Fruit fly (Drosophila melanogaster) whole organism, embryonic: ENCODE data around the gene Elp6.

Source experiments
- Adf1 ChIP-seq: fragments of 200-800 bp; sonication (Bioruptor generic); IDR thresholded peaks from 2 replicates; pipeline ENCODE4 v1.3.6; 2022; ENCODE audit warnings: missing biosample characterization, missing genetic modification characterization
- CG11504 ChIP-seq: fragments of 200-800 bp; sonication (Bioruptor generic); optimal IDR thresholded peaks from 3 replicates; lab custom pipeline; 2019; ENCODE audit warnings: missing biosample characterization, mild to moderate bottlenecking, missing genetic modification characterization, moderate library complexity
- CG11723 ChIP-seq: fragments of 200-800 bp; sonication (Bioruptor generic); optimal IDR thresholded peaks from 2 replicates; lab custom pipeline; 2017; ENCODE audit warnings: missing biosample characterization, mild to moderate bottlenecking, missing genetic modification characterization
- CG12155 ChIP-seq: fragments of 200-800 bp; sonication (Bioruptor generic); optimal IDR thresholded peaks from 3 replicates; lab custom pipeline; 2016; ENCODE audit warnings: missing biosample characterization, missing genetic modification characterization
- CG12744 ChIP-seq: fragments of 200-800 bp; sonication (Bioruptor generic); optimal IDR thresholded peaks from 2 replicates; lab custom pipeline; 2016; ENCODE audit warnings: missing biosample characterization, missing genetic modification characterization
- CG13123 ChIP-seq: fragments of 200-800 bp; sonication (Bioruptor generic); optimal IDR thresholded peaks from 2 replicates; lab custom pipeline; 2016; ENCODE audit warnings: missing biosample characterization, missing genetic modification characterization
- CG16779 ChIP-seq: fragments of 200-800 bp; sonication (Bioruptor generic); IDR thresholded peaks from 2 replicates; pipeline ENCODE4 v1.3.6; 2022; ENCODE audit warnings: missing biosample characterization, missing genetic modification characterization
- CG17186 ChIP-seq: fragments of 200-800 bp; sonication (Bioruptor generic); optimal IDR thresholded peaks from 3 replicates; lab custom pipeline; 2017; ENCODE audit warnings: missing biosample characterization, missing genetic modification reagents, missing genetic modification characterization
- CG17328 ChIP-seq: fragments of 200-800 bp; sonication (Bioruptor generic); IDR thresholded peaks from 2 replicates; pipeline ENCODE4 v1.3.6; 2022; ENCODE audit warnings: missing biosample characterization, missing genetic modification characterization
- CG17612 ChIP-seq: fragments of 200-800 bp; sonication (Bioruptor generic); IDR thresholded peaks from 2 replicates; pipeline ENCODE4 v1.3.6; 2022; ENCODE audit warnings: missing biosample characterization, missing genetic modification characterization
- CG17912 ChIP-seq: fragments of 200-800 bp; sonication (Bioruptor generic); optimal IDR thresholded peaks from 2 replicates; lab custom pipeline; 2018; ENCODE audit warnings: missing biosample characterization, mild to moderate bottlenecking, missing genetic modification characterization
- CG18011 ChIP-seq: fragments of 200-800 bp; sonication (Bioruptor generic); optimal IDR thresholded peaks from 2 replicates; lab custom pipeline; 2017; ENCODE audit warnings: missing biosample characterization, missing genetic modification characterization, mild to moderate bottlenecking, moderate library complexity, missing genotype
- CG18764 ChIP-seq: fragments of 200-800 bp; sonication (Bioruptor generic); optimal IDR thresholded peaks from 3 replicates; lab custom pipeline; 2016; ENCODE audit warnings: missing biosample characterization, missing genetic modification characterization
- CG2120 ChIP-seq: fragments of 200-800 bp; sonication (Bioruptor generic); optimal IDR thresholded peaks from 3 replicates; lab custom pipeline; 2016; ENCODE audit warnings: missing biosample characterization, missing genetic modification characterization
- CG30020 ChIP-seq: fragments of 200-800 bp; optimal IDR thresholded peaks from 2 replicates; lab custom pipeline; 2019; ENCODE audit warnings: missing biosample characterization, mild to moderate bottlenecking, missing genetic modification characterization, moderate library complexity
- CG32772 ChIP-seq: fragments of 200-800 bp; sonication (Bioruptor generic); IDR thresholded peaks from 2 replicates; pipeline ENCODE4 v1.3.6; 2022; ENCODE audit warnings: missing biosample characterization, missing genetic modification characterization
- CG6654 ChIP-seq: fragments of 200-800 bp; sonication (Bioruptor generic); optimal IDR thresholded peaks from 2 replicates; lab custom pipeline; 2017; ENCODE audit warnings: missing biosample characterization, mild to moderate bottlenecking, missing genetic modification characterization
- CG6813 ChIP-seq: fragments of 200-800 bp; sonication (Bioruptor generic); optimal IDR thresholded peaks from 2 replicates; lab custom pipeline; 2017; ENCODE audit warnings: missing biosample characterization, missing genetic modification characterization, mild to moderate bottlenecking, moderate library complexity, missing genetic modification reagents
- CG7556 ChIP-seq: fragments of 200-800 bp; sonication (Bioruptor generic); optimal IDR thresholded peaks from 2 replicates; lab custom pipeline; 2017; ENCODE audit warnings: missing biosample characterization, mild to moderate bottlenecking, missing genetic modification characterization
- CTCF ChIP-seq: fragments of 200-800 bp; sonication (Bioruptor generic); optimal IDR thresholded peaks from 2 replicates; lab custom pipeline; 2017; ENCODE audit warnings: missing biosample characterization, mild to moderate bottlenecking, missing genetic modification characterization, moderate library complexity
- Dbx ChIP-seq: fragments of 200-800 bp; sonication (Bioruptor generic); IDR thresholded peaks from 3 replicates; pipeline ENCODE4 v1.3.6; 2022; ENCODE audit warnings: missing biosample characterization, missing genetic modification characterization
- Eip74EF ChIP-seq, 2 experiments: fragments of 200-800 bp in 1 of 2; fragments of >200 bp in 1 of 2; sonication (Bioruptor generic) in 1 of 2; optimal IDR thresholded peaks; 2 replicates each; lab custom pipeline; 2017 to 2019; ENCODE audit warnings: missing biosample characterization in 2 of 2, missing genetic modification characterization in 2 of 2, mild to moderate bottlenecking in 1 of 2, moderate library complexity in 1 of 2
- Elba2 ChIP-seq: fragments of 200-800 bp; sonication (Bioruptor generic); optimal IDR thresholded peaks from 3 replicates; lab custom pipeline; 2016; ENCODE audit warnings: missing biosample characterization, missing genetic modification characterization
- Hmr ChIP-seq: fragments of 200-800 bp; sonication (Bioruptor generic); optimal IDR thresholded peaks from 3 replicates; lab custom pipeline; 2017; ENCODE audit warnings: mild to moderate bottlenecking, missing biosample characterization, missing genetic modification reagents, missing genetic modification characterization
- Jarid2 ChIP-seq: fragments of 200-800 bp; sonication (Bioruptor generic); optimal IDR thresholded peaks from 3 replicates; lab custom pipeline; 2017; ENCODE audit warnings: mild to moderate bottlenecking, missing biosample characterization, missing genetic modification reagents, missing genetic modification characterization
- NC2α ChIP-seq: fragments of 200-800 bp; sonication (Bioruptor generic); optimal IDR thresholded peaks from 2 replicates; lab custom pipeline; 2016; ENCODE audit warnings: missing biosample characterization, missing genetic modification characterization
- NFAT ChIP-seq: fragments of 200-800 bp; sonication (Bioruptor generic); IDR thresholded peaks from 2 replicates; pipeline ENCODE4 v1.3.6; 2022; ENCODE audit warnings: missing biosample characterization, missing genetic modification characterization
- Nf-YA ChIP-seq: fragments of 200-800 bp; sonication (Bioruptor generic); IDR thresholded peaks from 2 replicates; pipeline ENCODE4 v1.3.6; 2022; ENCODE audit warnings: missing biosample characterization, missing genetic modification characterization
- Opbp ChIP-seq: fragments of 200-800 bp; sonication (Bioruptor generic); IDR thresholded peaks from 3 replicates; pipeline ENCODE4 v1.3.6; 2022; ENCODE audit warnings: missing biosample characterization, missing genetic modification characterization; ENCODE audit not compliant: partially characterized antibody
- Side ChIP-seq: fragments of 200-800 bp; sonication (Bioruptor generic); optimal IDR thresholded peaks from 2 replicates; lab custom pipeline; 2016; ENCODE audit warnings: missing biosample characterization, missing genetic modification characterization
- Stat92E ChIP-seq, 3 experiments: fragments of >200 bp in 2 of 3; fragments of 200-800 bp in 1 of 3; sonication (Bioruptor generic) in 1 of 3; optimal IDR thresholded peaks; 2 replicates each; lab custom pipeline; 2017 to 2019; ENCODE audit warnings: missing biosample characterization in 3 of 3, missing genetic modification characterization in 3 of 3, mild to moderate bottlenecking in 1 of 3, moderate library complexity in 1 of 3
- Xbp1 ChIP-seq: fragments of 200-800 bp; sonication (Bioruptor generic); optimal IDR thresholded peaks from 3 replicates; lab custom pipeline; 2016; ENCODE audit warnings: missing biosample characterization, mild to moderate bottlenecking, missing genetic modification characterization
- ac ChIP-seq: fragments of 200-800 bp; sonication (Bioruptor generic); optimal IDR thresholded peaks from 3 replicates; lab custom pipeline; 2017; ENCODE audit warnings: missing biosample characterization, mild to moderate bottlenecking, missing genetic modification characterization
- cg ChIP-seq: fragments of 200-800 bp; sonication (Bioruptor generic); optimal IDR thresholded peaks from 3 replicates; lab custom pipeline; 2019; ENCODE audit warnings: missing biosample characterization, mild to moderate bottlenecking, missing genetic modification characterization, moderate library complexity
- dan ChIP-seq: fragments of 200-800 bp; sonication (Bioruptor generic); IDR thresholded peaks from 2 replicates; pipeline ENCODE4 v1.3.6; 2022; ENCODE audit warnings: missing biosample characterization, missing genetic modification characterization
- dpn ChIP-seq, 2 experiments: fragments of 200-800 bp; sonication (Bioruptor generic); optimal IDR thresholded peaks; 3 replicates each; lab custom pipeline; 2016; ENCODE audit warnings: missing biosample characterization in 2 of 2, missing genetic modification characterization in 2 of 2
- knrl ChIP-seq: fragments of 200-800 bp; sonication (Bioruptor generic); IDR thresholded peaks from 3 replicates; pipeline ENCODE4 v1.3.6; 2022; ENCODE audit warnings: missing biosample characterization, missing genetic modification characterization; ENCODE audit not compliant: partially characterized antibody
- onecut ChIP-seq: fragments of 200-800 bp; sonication (Bioruptor generic); IDR thresholded peaks from 2 replicates; pipeline ENCODE4 v1.3.6; 2022; ENCODE audit warnings: missing biosample characterization, missing genetic modification characterization
- otp ChIP-seq: fragments of 200-800 bp; sonication (Bioruptor generic); IDR thresholded peaks from 3 replicates; pipeline ENCODE4, ENCODE4 v1.3.6; 2022; ENCODE audit warnings: missing biosample characterization, missing genetic modification characterization
- salm ChIP-seq: fragments of 200-800 bp; sonication (Bioruptor generic); optimal IDR thresholded peaks from 2 replicates; lab custom pipeline; 2018; ENCODE audit warnings: missing biosample characterization, mild to moderate bottlenecking, missing genetic modification characterization
- sens-2 ChIP-seq: fragments of 200-800 bp; sonication (Bioruptor generic); IDR thresholded peaks from 2 replicates; pipeline ENCODE4 v1.3.6; 2022; ENCODE audit warnings: missing biosample characterization, missing genetic modification characterization
- shn ChIP-seq: fragments of 200-800 bp; sonication (Bioruptor generic); optimal IDR thresholded peaks from 3 replicates; lab custom pipeline; 2016; ENCODE audit warnings: missing biosample characterization, missing genetic modification characterization
- sima ChIP-seq: fragments of 200-800 bp; sonication (Bioruptor generic); optimal IDR thresholded peaks from 2 replicates; lab custom pipeline; 2016; ENCODE audit warnings: missing biosample characterization, missing genetic modification characterization
- tin ChIP-seq: fragments of 200-800 bp; sonication (Bioruptor generic); optimal IDR thresholded peaks from 3 replicates; lab custom pipeline; 2016; ENCODE audit warnings: missing biosample characterization, missing genetic modification characterization
- toy ChIP-seq: fragments of 200-800 bp; sonication (Bioruptor generic); IDR thresholded peaks from 2 replicates; pipeline ENCODE4 v1.3.6; 2022; ENCODE audit warnings: missing biosample characterization, missing genetic modification characterization
- trh ChIP-seq: fragments of 200-800 bp; sonication (Bioruptor generic); optimal IDR thresholded peaks from 2 replicates; lab custom pipeline; 2016; ENCODE audit warnings: missing biosample characterization, missing genetic modification characterization
- vnd ChIP-seq: fragments of 200-800 bp; sonication (Bioruptor generic); IDR thresholded peaks from 3 replicates; pipeline ENCODE4 v1.3.6; 2022; ENCODE audit warnings: missing biosample characterization, missing genetic modification characterization; ENCODE audit not compliant: partially characterized antibody
- wdn ChIP-seq: fragments of 200-800 bp; sonication (Bioruptor generic); IDR thresholded peaks from 2 replicates; pipeline ENCODE4 v1.3.6; 2022; ENCODE audit warnings: missing biosample characterization, missing genetic modification characterization
- wek ChIP-seq: fragments of 200-800 bp; sonication (Bioruptor generic); optimal IDR thresholded peaks from 3 replicates; lab custom pipeline; 2018; ENCODE audit warnings: missing biosample characterization, mild to moderate bottlenecking, missing genetic modification characterization, moderate library complexity

Elp6 gene

dm6 chr3R:13366561-13367518 lies at the start of gene Elp6 (continued):
- TF ChIP-seq Elba2 (no peak), CG17912 (GFP tag; lab: Kevin White, UChicago) (no peak), Jarid2 (GFP tag; lab: Kevin White, UChicago) (peak; percentile 25), wek (no peak), CG12155 (GFP tag; lab: Kevin White, UChicago) (peak; percentile 32), CTCF (GFP tag; lab: Kevin White, UChicago) (no peak), Dbx (GFP tag; lab: Robert Waterston, UW) (peak; percentile 53; the same call in 2 of the 3 replicates), CG12744 (GFP tag; lab: Kevin White, UChicago) (peak; percentile 51), CG32772 (no peak), tin (GFP tag; lab: Kevin White, UChicago) (peak; percentile 45), CG18011 (GFP tag; lab: Kevin White, UChicago) (peak; percentile 10), knrl (GFP tag; lab: Robert Waterston, UW) (no peak), Side (GFP tag; lab: Kevin White, UChicago) (peak; percentile 3), NC2α (GFP tag; lab: Kevin White, UChicago) (no peak), wdn (GFP tag; lab: Robert Waterston, UW) (no peak), NFAT (GFP tag; lab: Robert Waterston, UW) (peak; percentile 78), vnd (GFP tag; lab: Robert Waterston, UW) (no peak), dpn (GFP tag; optimal IDR thresholded peaks at IDR 0.05; lab: Kevin White, UChicago) (peak; percentile 42 to 72), ac (GFP tag; lab: Kevin White, UChicago) (no peak), sens-2 (GFP tag; lab: Robert Waterston, UW) (no peak), toy (GFP tag; lab: Robert Waterston, UW) (no peak), CG17186 (GFP tag; lab: Kevin White, UChicago) (no peak), Xbp1 (peak; percentile 67), CG17612 (GFP tag; lab: Robert Waterston, UW) (0 out of 2 replicates have a peak, but pooled peaks have one; percentile 10), CG18764 (GFP tag; lab: Kevin White, UChicago) (peak; percentile 47), onecut (peak; percentile 37), CG30020 (tag; lab: Kevin White, UChicago) (no peak), cg (no peak), dan (GFP tag; lab: Robert Waterston, UW) (no peak), salm (tag; lab: Kevin White, UChicago) (no peak), trh (GFP tag; lab: Kevin White, UChicago) (peak; percentile 33), Opbp (GFP tag; lab: Robert Waterston, UW) (no peak), CG6813 (GFP tag; lab: Kevin White, UChicago) (peak; percentile 14), CG13123 (peak; percentile 33), Hmr (GFP tag; lab: Kevin White, UChicago) (peak; percentile 77), CG6654 (GFP tag; lab: Kevin White, UChicago) (peak; percentile 34), otp (GFP tag; lab: Robert Waterston, UW) (no peak), CG11504 (peak; percentile 82), sima (GFP tag; lab: Kevin White, UChicago) (no peak), CG7556 (GFP tag; lab: Kevin White, UChicago) (peak; percentile 89), CG16779 (GFP tag; lab: Robert Waterston, UW) (no peak), shn (GFP tag; lab: Kevin White, UChicago) (peak; percentile 49), Adf1 (GFP tag; lab: Robert Waterston, UW) (no peak), Nf-YA (GFP tag; lab: Robert Waterston, UW) (0 out of 2 replicates have a peak, but pooled peaks have one; percentile 18), CG11723 (GFP tag; lab: Kevin White, UChicago) (no peak), CG17328 (peak; percentile 60), Eip74EF (GFP tag; optimal IDR thresholded peaks at IDR 0.05; lab: Kevin White, UChicago) (peak in 1 of 2 experiments; percentile 25), CG2120 (GFP tag; lab: Kevin White, UChicago) (peak; percentile 86), Stat92E (GFP tag; optimal IDR thresholded peaks at IDR 0.05; lab: Kevin White, UChicago) (no peak)
